Fruit fly (Drosophila melanogaster) ovary, adult (tissue): ENCODE measurements around the gene CG14107.

Source experiments
- CG17801 ChIP-seq: fragments of 200-800 bp; optimal IDR thresholded peaks from 2 replicates; lab custom pipeline; 2019; ENCODE audit warnings: missing biosample characterization, mild to moderate bottlenecking, missing genetic modification characterization, moderate library complexity; ENCODE audit not compliant: partially characterized antibody

Gene CG14107

dm6 chr3L:13381160-13381559 lies at the start of gene CG14107:
Gene CG14107 (minus strand): TSS chr3L:13381346.
- no peak for TF ChIP-seq CG17801 (GFP tag; lab: Kevin White, UChicago)

- no peak for TF ChIP-seq CG17801 (GFP tag; lab: Kevin White, UChicago)
These were observed 49.0 kb upstream of the CG14107 start for dm6 chr3L:13430171-13430570.

- TF ChIP-seq CG17801 (GFP tag; lab: Kevin White, UChicago): no peak
These were observed 45.4 kb upstream of the CG14107 start, which contains the start of gene CG14105 for dm6 chr3L:13426573-13426972. Gene CG14105 (minus strand): TSS chr3L:13426673.

- TF ChIP-seq CG17801 (GFP tag; lab: Kevin White, UChicago): no peak
These were observed 44.4 kb upstream of the CG14107 start, which contains the start of gene CG14106 for dm6 chr3L:13425571-13425970. Gene CG14106 (minus strand): TSS chr3L:13425671.

dm6 chr3L:13424068-13424467 lies 42.9 kb upstream of the CG14107 start, which contains the start of gene CG33263:
Gene CG33263 (minus strand): TSS chr3L:13424168.
- TF ChIP-seq CG17801 (GFP tag; lab: Kevin White, UChicago): no peak

dm6 chr3L:13422286-13422787 lies 41.2 kb upstream of the CG14107 start, which contains the start of gene CG32121:
Gene CG32121 (minus strand): TSS chr3L:13422336.
- no peak for TF ChIP-seq CG17801 (GFP tag; lab: Kevin White, UChicago)

- TF ChIP-seq CG17801 (GFP tag; lab: Kevin White, UChicago): no peak
These were observed 39.1 kb upstream of the CG14107 start for dm6 chr3L:13420212-13420611.

dm6 chr3L:13412886-13413224 lies 31.7 kb upstream of the CG14107 start:
- TF ChIP-seq CG17801 (GFP tag; lab: Kevin White, UChicago): no peak

- no peak for TF ChIP-seq CG17801 (GFP tag; lab: Kevin White, UChicago)
These were observed 31.2 kb upstream of the CG14107 start, which contains the start of the genes CG10222 and flr for dm6 chr3L:13412200-13412885. Gene CG10222 (minus strand): TSS chr3L:13412453. Gene flr (plus strand): TSS chr3L:13412843.

dm6 chr3L:13410999-13411398 lies 29.9 kb upstream of the CG14107 start:
- TF ChIP-seq CG17801 (GFP tag; lab: Kevin White, UChicago): no peak

- TF ChIP-seq CG17801 (GFP tag; lab: Kevin White, UChicago): no peak
These were observed 28.8 kb upstream of the CG14107 start for dm6 chr3L:13409809-13410521.

dm6 chr3L:13406873-13407272 lies 25.7 kb upstream of the CG14107 start:
- no peak for TF ChIP-seq CG17801 (GFP tag; lab: Kevin White, UChicago)

- TF ChIP-seq CG17801 (GFP tag; lab: Kevin White, UChicago): no peak
These were observed 22.2 kb upstream of the CG14107 start for dm6 chr3L:13403141-13403867.

dm6 chr3L:13400872-13401418 lies 19.8 kb upstream of the CG14107 start, which contains the start of gene sens:
Gene sens (minus strand): TSS chr3L:13401125.
- no peak for TF ChIP-seq CG17801 (GFP tag; lab: Kevin White, UChicago)
